Worm (Caenorhabditis elegans) whole organism, midembryonic: Measurements from ENCODE around the gene let-716.

Source experiments
- T22C8.4 ChIP-seq: fragments of 200-800 bp; sonication (Bioruptor generic); IDR thresholded peaks from 2 replicates; pipeline ENCODE4 v1.3.6; 2022; ENCODE audit warnings: missing genetic modification characterization, missing compliant biosample characterization
- cog-1 ChIP-seq: sonication (generic microtip); optimal IDR thresholded peaks from 2 replicates; lab custom pipeline; 2016; ENCODE audit warnings: missing genetic modification characterization, missing compliant biosample characterization
- flt-1 ChIP-seq: fragments of 200-800 bp; sonication (Bioruptor generic); IDR thresholded peaks from 2 replicates; pipeline ENCODE4 v1.3.6; 2022; ENCODE audit warnings: missing genetic modification characterization, missing compliant biosample characterization
- klf-2 ChIP-seq: fragments of 200-800 bp; sonication (Bioruptor generic); conservative IDR thresholded peaks from 2 replicates; pipeline ENCODE4 v1.3.6; 2022; ENCODE audit warnings: missing genetic modification reagents, missing genetic modification characterization, missing compliant biosample characterization
- med-1 ChIP-seq: sonication (generic microtip); optimal IDR thresholded peaks from 2 replicates; lab custom pipeline; 2017; ENCODE audit warnings: missing genetic modification characterization, mild to moderate bottlenecking, missing compliant biosample characterization, antibody characterized with exemption, missing genetic modification reagents; ENCODE audit not compliant: insufficient read depth
- ref-1 ChIP-seq: fragments of 200-800 bp; sonication (Bioruptor generic); conservative IDR thresholded peaks from 2 replicates; pipeline ENCODE4 v1.3.6; 2022; ENCODE audit warnings: missing genetic modification reagents, missing genetic modification characterization, missing compliant biosample characterization
- tab-1 ChIP-seq: fragments of 200-800 bp; sonication (Bioruptor generic); IDR thresholded peaks from 2 replicates; pipeline ENCODE4 v1.3.6; 2022; ENCODE audit warnings: missing genetic modification characterization, missing compliant biosample characterization
- ztf-23 ChIP-seq: fragments of 200-800 bp; sonication (Bioruptor generic); IDR thresholded peaks from 2 replicates; pipeline ENCODE4 v1.3.6; 2022; ENCODE audit warnings: missing genetic modification reagents, missing genetic modification characterization, missing compliant biosample characterization
- ztf-29 ChIP-seq: fragments of 200-800 bp; sonication (Bioruptor generic); IDR thresholded peaks from 2 replicates; pipeline ENCODE4 v1.3.6; 2022; ENCODE audit warnings: missing genetic modification reagents, missing genetic modification characterization, missing compliant biosample characterization

Gene let-716

ce11 chrIII:6351438-6351837, 31.9 kb upstream of the let-716 start:
- TF ChIP-seq flt-1 (no peak), ztf-23 (GFP tag; lab: Robert Waterston, UW) (no peak), klf-2 (no peak), ztf-29 (GFP tag; lab: Robert Waterston, UW) (no peak), ref-1 (GFP tag; lab: Robert Waterston, UW) (no peak), T22C8.4 (GFP tag; lab: Robert Waterston, UW) (no peak), tab-1 (no peak), cog-1 (no peak), med-1 (GFP tag; lab: Kevin White, UChicago) (no peak)

DNA sequence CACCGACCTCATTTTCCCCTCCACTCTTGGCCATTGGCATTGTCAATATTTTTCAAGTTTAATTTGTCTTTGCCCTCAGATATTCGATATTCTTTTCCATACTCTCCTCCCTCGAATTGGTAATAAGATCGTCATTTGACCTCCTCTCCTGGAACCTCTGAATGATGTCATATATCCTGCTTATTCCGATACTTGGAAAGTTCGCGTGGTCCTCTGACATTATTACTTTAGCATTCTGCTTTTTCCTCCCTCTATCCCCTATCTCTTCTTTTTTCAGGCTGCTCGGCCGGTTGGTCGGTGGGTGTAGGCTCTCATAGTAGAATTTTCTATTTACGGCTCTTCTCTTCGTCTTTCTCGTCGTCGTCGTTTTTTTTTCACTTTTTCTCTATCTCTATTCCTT, 30.9 kb upstream of the let-716 start:
- TF ChIP-seq ref-1 (GFP tag; lab: Robert Waterston, UW) (no peak), tab-1 (no peak), flt-1 (no peak)

- TF ChIP-seq cog-1 (no peak), tab-1 (no peak), T22C8.4 (GFP tag; lab: Robert Waterston, UW) (no peak), flt-1 (no peak), med-1 (GFP tag; lab: Kevin White, UChicago) (no peak), ztf-29 (GFP tag; lab: Robert Waterston, UW) (no peak), ref-1 (GFP tag; lab: Robert Waterston, UW) (no peak), klf-2 (no peak), ztf-23 (GFP tag; lab: Robert Waterston, UW) (no peak)
Measured at ce11 chrIII:6353084-6353483, 30.3 kb upstream of the let-716 start, which contains the start of gene akap-1. Gene akap-1, plus strand, starts transcription at chrIII:6353384.

DNA sequence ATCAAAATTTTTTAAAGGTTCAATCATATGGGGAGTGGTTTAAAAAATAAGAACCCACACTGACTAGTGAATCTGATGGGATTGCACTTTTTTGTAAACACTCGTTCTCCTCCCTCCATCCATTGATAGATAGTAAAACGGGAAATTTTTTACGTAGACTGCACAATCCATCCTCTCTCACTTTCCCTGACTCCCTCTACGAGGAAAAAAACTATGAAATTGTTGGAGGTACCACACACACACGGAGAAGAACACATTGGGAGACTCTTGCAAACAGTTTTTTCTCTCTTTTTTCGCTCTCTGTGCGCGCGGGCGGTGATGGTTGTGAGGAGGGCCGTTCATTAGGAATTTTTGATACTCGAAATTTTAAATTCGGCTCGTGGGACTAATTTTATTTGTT, 28.0 kb upstream of the let-716 start:
- TF ChIP-seq klf-2 (no peak), tab-1 (no peak), med-1 (GFP tag; lab: Kevin White, UChicago) (no peak), ztf-29 (GFP tag; lab: Robert Waterston, UW) (no peak), flt-1 (no peak), cog-1 (no peak), T22C8.4 (GFP tag; lab: Robert Waterston, UW) (no peak), ref-1 (GFP tag; lab: Robert Waterston, UW) (no peak), ztf-23 (GFP tag; lab: Robert Waterston, UW) (no peak)

- TF ChIP-seq ref-1 (GFP tag; lab: Robert Waterston, UW): no peak
Measured at ce11 chrIII:6356007-6356406, 27.3 kb upstream of the let-716 start.

DNA sequence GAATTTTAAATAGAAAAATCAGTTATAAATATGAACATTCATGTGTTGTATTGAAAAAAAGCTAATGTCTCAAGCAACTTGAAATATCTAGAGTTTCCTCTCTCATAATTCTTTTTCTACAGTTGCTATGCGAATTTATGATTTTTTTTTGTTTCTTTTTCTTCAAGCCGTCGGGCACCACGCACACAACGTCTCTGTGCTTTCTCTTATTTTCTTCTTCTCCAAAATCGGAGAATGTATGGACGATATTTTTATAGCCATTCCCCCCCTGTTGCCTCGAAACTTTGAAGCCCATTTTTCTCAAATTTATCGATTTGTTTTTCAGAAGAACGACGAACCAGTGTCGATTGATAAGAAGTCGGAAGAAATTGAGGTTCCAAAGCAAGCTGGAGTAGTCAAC, 26.6 kb upstream of the let-716 start:
- TF ChIP-seq ztf-23 (GFP tag; lab: Robert Waterston, UW) (no peak), ztf-29 (GFP tag; lab: Robert Waterston, UW) (no peak), ref-1 (GFP tag; lab: Robert Waterston, UW) (no peak)

DNA sequence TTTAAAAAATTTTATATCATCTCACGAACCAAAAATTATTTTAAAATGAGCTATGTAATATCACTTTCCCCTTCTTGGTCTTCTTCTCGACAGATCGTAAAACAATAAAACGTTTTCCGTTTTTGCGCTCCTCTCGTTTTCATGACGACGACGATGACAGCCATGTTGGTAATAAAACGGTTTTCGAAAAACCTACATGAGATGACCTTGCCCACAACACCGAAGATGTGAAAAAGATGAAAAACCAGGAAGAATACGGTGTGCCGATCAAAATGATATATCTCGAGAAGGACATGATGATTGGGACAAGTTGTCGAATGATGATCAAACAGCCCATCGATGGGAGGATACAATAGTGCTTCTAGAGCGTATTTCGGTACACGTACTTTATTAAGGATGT, 24.6 kb upstream of the let-716 start:
- TF ChIP-seq cog-1: no peak
- TF ChIP-seq ztf-29 (GFP tag; lab: Robert Waterston, UW): no peak
- no peak for TF ChIP-seq klf-2
- no peak for TF ChIP-seq ztf-23 (GFP tag; lab: Robert Waterston, UW)
- no peak for TF ChIP-seq tab-1
- no peak for TF ChIP-seq ref-1 (GFP tag; lab: Robert Waterston, UW)
- TF ChIP-seq flt-1: no peak
- no peak for TF ChIP-seq med-1 (GFP tag; lab: Kevin White, UChicago)
- TF ChIP-seq T22C8.4 (GFP tag; lab: Robert Waterston, UW): no peak

- no peak for TF ChIP-seq ref-1 (GFP tag; lab: Robert Waterston, UW)
- TF ChIP-seq T22C8.4 (GFP tag; lab: Robert Waterston, UW): no peak
- no peak for TF ChIP-seq cog-1
Measured at ce11 chrIII:6359171-6359854, 24.0 kb upstream of the let-716 start.

DNA sequence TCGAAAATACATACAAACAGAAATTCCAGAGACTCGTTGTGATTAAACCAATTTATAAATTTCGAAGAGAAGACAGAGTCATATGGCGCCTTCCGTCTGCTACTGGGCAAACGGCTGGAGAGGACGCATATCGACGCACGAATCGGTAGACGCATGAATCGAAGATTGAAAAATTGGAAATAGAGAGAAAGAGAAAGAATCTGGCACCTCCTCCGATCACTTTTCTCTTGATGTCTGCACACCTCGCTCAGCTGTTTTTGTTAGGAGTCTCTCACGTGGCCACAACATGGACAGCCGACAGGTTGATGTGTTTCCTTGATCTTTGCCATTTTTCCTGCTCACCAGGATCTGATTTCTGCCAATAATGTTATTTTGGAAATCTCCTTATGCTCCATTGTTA, 23.2 kb upstream of the let-716 start:
- TF ChIP-seq ztf-29 (GFP tag; lab: Robert Waterston, UW) (no peak), T22C8.4 (GFP tag; lab: Robert Waterston, UW) (no peak), ztf-23 (GFP tag; lab: Robert Waterston, UW) (no peak), flt-1 (no peak), klf-2 (no peak), med-1 (GFP tag; lab: Kevin White, UChicago) (no peak), cog-1 (no peak), tab-1 (no peak), ref-1 (GFP tag; lab: Robert Waterston, UW) (no peak)

ce11 chrIII:6360825-6361224, 22.5 kb upstream of the let-716 start:
- TF ChIP-seq klf-2: no peak
- no peak for TF ChIP-seq ref-1 (GFP tag; lab: Robert Waterston, UW)
- no peak for TF ChIP-seq ztf-29 (GFP tag; lab: Robert Waterston, UW)
- no peak for TF ChIP-seq T22C8.4 (GFP tag; lab: Robert Waterston, UW)
- no peak for TF ChIP-seq tab-1
- no peak for TF ChIP-seq ztf-23 (GFP tag; lab: Robert Waterston, UW)
- no peak for TF ChIP-seq cog-1
- no peak for TF ChIP-seq med-1 (GFP tag; lab: Kevin White, UChicago)
- TF ChIP-seq flt-1: no peak

DNA sequence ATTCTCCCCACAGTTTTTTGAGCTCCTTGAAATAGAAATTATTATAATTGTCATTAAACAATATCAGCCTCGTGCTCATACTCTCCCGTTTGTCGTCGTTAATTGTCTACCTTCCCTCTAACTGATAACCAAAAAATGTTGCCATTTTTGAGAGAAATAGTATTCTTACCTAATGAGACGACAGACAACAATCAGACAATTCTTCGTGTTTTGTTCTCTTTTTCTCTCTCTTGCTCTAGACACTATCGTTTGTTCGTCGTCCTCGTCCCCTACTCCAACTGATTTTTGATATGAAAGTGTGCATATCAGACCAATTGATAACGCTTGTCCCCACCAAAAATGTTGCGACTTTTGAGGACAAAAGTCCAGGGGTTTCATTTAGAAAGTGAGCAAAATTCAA, 21.8 kb upstream of the let-716 start:
- TF ChIP-seq ref-1 (GFP tag; lab: Robert Waterston, UW) (no peak), ztf-29 (GFP tag; lab: Robert Waterston, UW) (no peak)
